Worm (Caenorhabditis elegans) whole organism, L2 larva: Measurements from ENCODE around the gene F44B9.8.

Source experiments
- C34F6.9 ChIP-seq: fragments of 150-350 bp; optimal IDR thresholded peaks from 2 replicates; lab custom pipeline; 2014; ENCODE audit warnings: missing biosample characterization, missing genetic modification characterization
- F13H6.1 ChIP-seq: sonication (generic microtip); optimal IDR thresholded peaks from 2 replicates; lab custom pipeline; 2016; ENCODE audit warnings: missing genetic modification characterization, missing compliant biosample characterization
- R02D3.7 ChIP-seq: fragments of 150-350 bp; optimal IDR thresholded peaks from 2 replicates; lab custom pipeline; 2014; ENCODE audit warnings: missing biosample characterization, missing genetic modification characterization
- ZK546.5 ChIP-seq: sonication (generic microtip); optimal IDR thresholded peaks from 2 replicates; lab custom pipeline; 2017; ENCODE audit warnings: missing biosample characterization, missing genetic modification characterization
- alr-1 ChIP-seq: fragments of 150-350 bp; optimal IDR thresholded peaks from 2 replicates; lab custom pipeline; 2014; ENCODE audit warnings: missing biosample characterization, missing genetic modification characterization
- aly-2 ChIP-seq: fragments of 150-350 bp; optimal IDR thresholded peaks from 2 replicates; lab custom pipeline; 2014; ENCODE audit warnings: missing biosample characterization, missing genetic modification characterization
- ama-1 ChIP-seq: fragments of 150-350 bp; optimal IDR thresholded peaks from 2 replicates; lab custom pipeline; 2018; ENCODE audit warnings: inconsistent platforms
- blmp-1 ChIP-seq: sonication (generic microtip); optimal IDR thresholded peaks from 2 replicates; lab custom pipeline; 2017; ENCODE audit warnings: missing genetic modification characterization, mild to moderate bottlenecking, missing compliant biosample characterization, antibody characterized with exemption, moderate library complexity; ENCODE audit not compliant: insufficient read depth
- ceh-16 ChIP-seq: fragments of 150-350 bp; optimal IDR thresholded peaks from 2 replicates; lab custom pipeline; 2014; ENCODE audit warnings: missing biosample characterization, missing genetic modification characterization
- ceh-82 ChIP-seq: fragments of 150-350 bp; optimal IDR thresholded peaks from 2 replicates; lab custom pipeline; 2014; ENCODE audit warnings: missing biosample characterization, missing genetic modification characterization
- crh-2 ChIP-seq: sonication (generic microtip); optimal IDR thresholded peaks from 2 replicates; lab custom pipeline; 2017; ENCODE audit warnings: missing biosample characterization, missing genetic modification characterization
- dmd-4 ChIP-seq: sonication (generic microtip); optimal IDR thresholded peaks from 2 replicates; lab custom pipeline; 2017; ENCODE audit warnings: missing biosample characterization, missing genetic modification characterization
- egl-27 ChIP-seq: sonication (generic microtip); optimal IDR thresholded peaks from 3 replicates; lab custom pipeline; 2017; ENCODE audit warnings: missing biosample characterization, missing genetic modification reagents, missing genetic modification characterization
- elt-1 ChIP-seq: fragments of 150-350 bp; optimal IDR thresholded peaks from 2 replicates; lab custom pipeline; 2014; ENCODE audit warnings: missing biosample characterization, missing genetic modification characterization
- elt-3 ChIP-seq: sonication (generic microtip); optimal IDR thresholded peaks from 2 replicates; lab custom pipeline; 2017; ENCODE audit warnings: missing biosample characterization, missing genetic modification characterization
- fos-1 ChIP-seq: fragments of 150-350 bp; optimal IDR thresholded peaks from 2 replicates; lab custom pipeline; 2014; ENCODE audit warnings: missing biosample characterization, missing genetic modification characterization
- gmeb-1 ChIP-seq: fragments of 150-350 bp; optimal IDR thresholded peaks from 2 replicates; lab custom pipeline; 2014; ENCODE audit warnings: missing biosample characterization, missing genetic modification characterization
- lin-13 ChIP-seq: fragments of 150-350 bp; optimal IDR thresholded peaks from 2 replicates; lab custom pipeline; 2014; ENCODE audit warnings: missing biosample characterization, missing genetic modification reagents, missing genetic modification characterization
- lin-39 ChIP-seq: fragments of 150-350 bp; optimal IDR thresholded peaks from 2 replicates; lab custom pipeline; 2014; ENCODE audit warnings: missing biosample characterization, missing genetic modification reagents, missing genetic modification characterization
- lsy-2 ChIP-seq, 2 experiments: fragments of 150-350 bp in 1 of 2; sonication (generic microtip) in 1 of 2; optimal IDR thresholded peaks; 2 replicates each; lab custom pipeline; 2014 to 2017; ENCODE audit warnings: missing biosample characterization in 2 of 2, missing genetic modification characterization in 2 of 2
- mab-5 ChIP-seq: fragments of 150-350 bp; optimal IDR thresholded peaks from 2 replicates; lab custom pipeline; 2014; ENCODE audit warnings: missing biosample characterization, missing genetic modification characterization
- mdl-1 ChIP-seq, 2 experiments: fragments of 150-350 bp in 1 of 2; sonication (generic microtip) in 1 of 2; optimal IDR thresholded peaks; 2 replicates each; lab custom pipeline; 2017; ENCODE audit warnings: missing biosample characterization in 2 of 2, missing genetic modification characterization in 2 of 2
- nhr-10 ChIP-seq: sonication (generic microtip); optimal IDR thresholded peaks from 2 replicates; lab custom pipeline; 2017; ENCODE audit warnings: missing biosample characterization, missing genetic modification characterization
- nhr-11 ChIP-seq: fragments of 150-350 bp; optimal IDR thresholded peaks from 2 replicates; lab custom pipeline; 2014; ENCODE audit warnings: missing biosample characterization, missing genetic modification characterization
- nhr-12 ChIP-seq: fragments of 150-350 bp; optimal IDR thresholded peaks from 2 replicates; lab custom pipeline; 2014; ENCODE audit warnings: missing biosample characterization, missing genetic modification characterization
- nhr-129 ChIP-seq: fragments of 150-350 bp; optimal IDR thresholded peaks from 2 replicates; lab custom pipeline; 2014; ENCODE audit warnings: missing biosample characterization, missing genetic modification characterization
- nhr-21 ChIP-seq: fragments of 150-350 bp; optimal IDR thresholded peaks from 2 replicates; lab custom pipeline; 2014; ENCODE audit warnings: missing biosample characterization, missing genetic modification characterization
- nhr-237 ChIP-seq: fragments of 150-350 bp; optimal IDR thresholded peaks from 2 replicates; lab custom pipeline; 2014; ENCODE audit warnings: missing biosample characterization, missing genetic modification characterization
- nhr-25 ChIP-seq: fragments of 150-350 bp; sonication (generic microtip); optimal IDR thresholded peaks from 3 replicates; lab custom pipeline; 2014; ENCODE audit warnings: missing biosample characterization, missing genetic modification characterization
- nhr-6 ChIP-seq: fragments of 150-350 bp; optimal IDR thresholded peaks from 2 replicates; lab custom pipeline; 2014; ENCODE audit warnings: missing biosample characterization, missing genetic modification characterization
- nhr-77 ChIP-seq: fragments of 150-350 bp; optimal IDR thresholded peaks from 2 replicates; lab custom pipeline; 2014; ENCODE audit warnings: missing biosample characterization, missing genetic modification characterization
- peb-1 ChIP-seq: fragments of 150-350 bp; optimal IDR thresholded peaks from 2 replicates; lab custom pipeline; 2014; ENCODE audit warnings: missing biosample characterization, missing genetic modification characterization
- sem-4 ChIP-seq: fragments of 150-350 bp; optimal IDR thresholded peaks from 2 replicates; lab custom pipeline; 2014; ENCODE audit warnings: missing biosample characterization, missing genetic modification reagents, missing genetic modification characterization
- sma-3 ChIP-seq: sonication (generic microtip); optimal IDR thresholded peaks from 2 replicates; lab custom pipeline; 2016; ENCODE audit warnings: missing genetic modification reagents, missing genetic modification characterization, missing compliant biosample characterization
- sma-9 ChIP-seq, 2 experiments: fragments of 150-350 bp in 1 of 2; sonication (generic microtip) in 1 of 2; optimal IDR thresholded peaks; 2 replicates each; lab custom pipeline; 2014 to 2016; ENCODE audit warnings: missing genetic modification characterization in 2 of 2, mild to moderate bottlenecking in 1 of 2, missing biosample characterization in 1 of 2, missing compliant biosample characterization in 1 of 2, missing genetic modification reagents in 1 of 2, moderate library complexity in 1 of 2
- snpc-4 ChIP-seq: fragments of 150-350 bp; optimal IDR thresholded peaks from 2 replicates; lab custom pipeline; 2014; ENCODE audit warnings: missing biosample characterization, missing genetic modification characterization
- unc-39 ChIP-seq: fragments of 150-350 bp; optimal IDR thresholded peaks from 2 replicates; lab custom pipeline; 2014; ENCODE audit warnings: missing biosample characterization, missing genetic modification characterization
- unc-55 ChIP-seq: fragments of 150-350 bp; sonication (generic microtip); optimal IDR thresholded peaks from 3 replicates; lab custom pipeline; 2014; ENCODE audit warnings: missing biosample characterization, missing genetic modification reagents, missing genetic modification characterization
- zag-1 ChIP-seq: fragments of 150-350 bp; optimal IDR thresholded peaks from 2 replicates; lab custom pipeline; 2014; ENCODE audit warnings: missing biosample characterization, missing genetic modification characterization
- ztf-1 ChIP-seq: fragments of 200-800 bp; sonication (Bioruptor generic); conservative IDR thresholded peaks from 2 replicates; pipeline ENCODE4 v1.3.6; 2022; ENCODE audit warnings: missing genetic modification characterization, missing compliant biosample characterization
- ztf-11 ChIP-seq: sonication (generic microtip); optimal IDR thresholded peaks from 2 replicates; lab custom pipeline; 2017; ENCODE audit warnings: missing biosample characterization, missing genetic modification characterization
- ztf-4 ChIP-seq: fragments of 150-350 bp; optimal IDR thresholded peaks from 2 replicates; lab custom pipeline; 2014; ENCODE audit warnings: missing biosample characterization, missing genetic modification characterization

The F44B9.8 gene

DNA sequence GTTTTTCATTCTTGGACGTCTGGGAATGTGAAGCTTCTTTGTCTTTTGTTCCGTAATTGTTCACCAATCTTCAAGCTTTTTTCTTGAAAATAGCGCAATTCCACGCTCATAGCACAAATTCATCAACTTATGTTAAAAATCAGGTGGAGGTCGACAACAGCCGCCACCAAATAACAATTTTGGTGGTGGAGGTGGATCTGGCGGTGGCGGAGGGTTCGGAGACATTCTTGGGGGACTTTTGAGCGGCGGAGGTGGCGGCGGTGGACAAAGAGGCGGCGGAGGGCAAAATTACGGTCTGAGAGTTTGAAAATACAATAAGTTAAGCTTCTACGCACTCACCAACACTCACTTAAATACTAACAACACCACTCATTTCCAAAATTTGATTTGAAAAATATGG, 47.5 kb downstream of the F44B9.8 start:
- TF ChIP-seq fos-1: no peak
- TF ChIP-seq nhr-77 (tag; lab: Kevin White, UChicago): no peak
- TF ChIP-seq nhr-11 (tag; lab: Kevin White, UChicago): no peak
- no peak for TF ChIP-seq ama-1 (lab: Kevin White, UChicago)
- no peak for TF ChIP-seq mdl-1 (tag; optimal IDR thresholded peaks at IDR 0.05; lab: Kevin White, UChicago)
- no peak for TF ChIP-seq nhr-10 (tag; lab: Kevin White, UChicago)
- TF ChIP-seq peb-1: no peak
- TF ChIP-seq ceh-82 (tag; lab: Kevin White, UChicago): no peak
- TF ChIP-seq sem-4: no peak
- TF ChIP-seq ztf-11 (tag; lab: Kevin White, UChicago): no peak
- TF ChIP-seq zag-1 (tag; lab: Kevin White, UChicago): no peak
- no peak for TF ChIP-seq unc-39 (tag; lab: Kevin White, UChicago)
- TF ChIP-seq ceh-16: no peak
- no peak for TF ChIP-seq snpc-4 (tag; lab: Kevin White, UChicago)
- TF ChIP-seq crh-2 (tag; lab: Kevin White, UChicago): no peak
- TF ChIP-seq nhr-6 (tag; lab: Kevin White, UChicago): no peak
- TF ChIP-seq lin-39 (tag; lab: Kevin White, UChicago): no peak
- TF ChIP-seq C34F6.9 (tag; lab: Kevin White, UChicago): no peak
- no peak for TF ChIP-seq nhr-21 (tag; lab: Kevin White, UChicago)

DNA sequence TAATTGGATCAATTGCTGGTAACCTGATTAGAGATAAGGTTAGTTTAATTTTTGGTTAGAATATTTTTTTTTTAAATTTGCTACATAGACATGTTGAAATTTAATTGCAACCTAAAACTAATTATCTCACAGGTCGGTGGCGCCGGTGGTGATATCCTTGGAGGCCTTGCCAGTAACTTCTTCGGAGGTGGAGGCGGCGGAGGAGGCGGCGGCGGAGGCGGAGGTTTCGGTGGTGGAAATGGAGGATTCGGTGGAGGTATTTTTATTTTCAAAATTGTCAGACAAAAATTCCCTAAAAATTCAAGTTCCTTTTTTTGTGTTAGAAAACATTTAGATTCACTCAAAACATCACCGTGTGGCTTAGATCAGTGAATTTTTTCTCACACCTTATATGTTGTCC, 48.2 kb downstream of the F44B9.8 start:
- TF ChIP-seq aly-2 (no peak), gmeb-1 (tag; lab: Kevin White, UChicago) (no peak), alr-1 (tag; lab: Kevin White, UChicago) (no peak), lin-13 (GFP tag; lab: Kevin White, UChicago) (no peak), unc-39 (tag; lab: Kevin White, UChicago) (no peak), nhr-237 (no peak), ceh-16 (no peak), lsy-2 (tag; optimal IDR thresholded peaks at IDR 0.05; lab: Kevin White, UChicago) (no peak), dmd-4 (no peak)

DNA sequence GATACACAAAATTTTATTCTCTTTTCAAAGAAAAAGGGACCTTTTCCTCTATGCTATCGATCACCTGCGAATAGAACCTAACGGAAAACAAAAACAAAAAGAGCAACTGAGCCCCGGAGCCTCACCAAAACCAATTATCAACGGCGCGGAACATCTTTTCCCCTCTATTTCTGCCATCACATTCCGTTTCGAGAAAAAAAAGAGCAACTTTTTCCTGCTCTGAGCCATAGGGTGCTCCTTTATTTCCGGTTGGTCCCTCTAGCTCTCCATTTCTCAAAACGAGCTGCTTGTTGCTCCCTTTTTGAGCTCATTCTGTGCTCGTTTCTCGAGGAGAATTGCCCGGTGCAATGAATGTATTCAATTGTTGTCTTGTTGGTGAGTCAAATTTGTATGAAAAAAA, 49.8 kb downstream of the F44B9.8 start, which contains the start of gene clp-1:
TSS of gene clp-1 (plus strand) at position 301 of the 400 bp plus-strand sequence.
- TF ChIP-seq nhr-12 (tag; lab: Kevin White, UChicago) (no peak), ztf-1 (GFP tag; lab: Robert Waterston, UW) (no peak), unc-55 (GFP tag; lab: Kevin White, UChicago) (no peak), elt-1 (tag; lab: Kevin White, UChicago) (no peak), unc-39 (tag; lab: Kevin White, UChicago) (no peak), nhr-25 (no peak), crh-2 (tag; lab: Kevin White, UChicago) (no peak), gmeb-1 (tag; lab: Kevin White, UChicago) (no peak), ZK546.5 (tag; lab: Kevin White, UChicago) (no peak), ztf-11 (tag; lab: Kevin White, UChicago) (no peak), lin-13 (GFP tag; lab: Kevin White, UChicago) (no peak), ztf-4 (no peak), aly-2 (no peak), peb-1 (no peak), ceh-82 (tag; lab: Kevin White, UChicago) (no peak), C34F6.9 (tag; lab: Kevin White, UChicago) (no peak), alr-1 (tag; lab: Kevin White, UChicago) (no peak), nhr-6 (tag; lab: Kevin White, UChicago) (no peak), lin-39 (tag; lab: Kevin White, UChicago) (no peak), nhr-237 (no peak)
- TF ChIP-seq, all 48 proteins: peak for 0

DNA sequence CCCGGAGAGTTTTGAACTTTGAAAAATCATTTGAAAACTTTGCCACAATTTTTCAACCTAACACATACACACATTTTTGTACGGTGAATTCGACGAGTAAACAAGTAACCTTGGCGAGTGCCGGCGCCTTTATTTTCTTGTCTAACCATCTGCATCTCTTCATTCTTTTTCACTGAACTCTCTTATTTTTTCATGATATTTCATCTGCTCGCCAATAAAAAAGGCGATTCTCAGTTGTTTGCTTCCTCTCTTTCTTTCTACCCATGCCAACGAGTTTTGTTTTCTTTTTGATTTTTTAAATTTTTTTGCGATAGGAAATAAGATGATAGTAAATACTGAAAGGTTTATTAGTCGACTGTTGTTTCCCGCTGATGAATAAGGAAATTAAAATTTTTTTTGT, 50.7 kb downstream of the F44B9.8 start:
- TF ChIP-seq nhr-21 (tag; lab: Kevin White, UChicago): no peak
- no peak for TF ChIP-seq nhr-77 (tag; lab: Kevin White, UChicago)
- TF ChIP-seq egl-27 (tag; lab: Kevin White, UChicago): no peak
- no peak for TF ChIP-seq elt-3 (tag; lab: Kevin White, UChicago)
- TF ChIP-seq blmp-1 (tag; lab: Kevin White, UChicago): peak; percentile 9
- peak; percentile 54 for TF ChIP-seq nhr-129 (tag; lab: Kevin White, UChicago)
- TF ChIP-seq sma-3 (GFP tag; lab: Kevin White, UChicago): peak; percentile 84
- peak in 1 of 2 experiments; percentile 2 for TF ChIP-seq mdl-1 (tag; optimal IDR thresholded peaks at IDR 0.05; lab: Kevin White, UChicago)
- peak; percentile 33 for TF ChIP-seq lin-13 (GFP tag; lab: Kevin White, UChicago)
- TF ChIP-seq sma-9 (GFP tag; optimal IDR thresholded peaks at IDR 0.05; lab: Kevin White, UChicago): peak; percentile 42
- TF ChIP-seq sma-9 (tag; optimal IDR thresholded peaks at IDR 0.05; lab: Kevin White, UChicago): no peak
- no peak for TF ChIP-seq lin-39 (tag; lab: Kevin White, UChicago)
- TF ChIP-seq zag-1 (tag; lab: Kevin White, UChicago): no peak
- peak; percentile 30 for TF ChIP-seq ztf-4
- TF ChIP-seq nhr-10 (tag; lab: Kevin White, UChicago): no peak
- TF ChIP-seq lsy-2 (tag; optimal IDR thresholded peaks at IDR 0.05; lab: Kevin White, UChicago): peak in 1 of 2 experiments; percentile 64
- peak; percentile 65 for TF ChIP-seq C34F6.9 (tag; lab: Kevin White, UChicago)
- no peak for TF ChIP-seq elt-1 (tag; lab: Kevin White, UChicago)
- peak; percentile 73 for TF ChIP-seq crh-2 (tag; lab: Kevin White, UChicago)
- TF ChIP-seq R02D3.7 (tag; lab: Kevin White, UChicago): no peak
- peak; percentile 14 for TF ChIP-seq mab-5 (tag; lab: Kevin White, UChicago)
- TF ChIP-seq snpc-4 (tag; lab: Kevin White, UChicago): no peak
- TF ChIP-seq fos-1: peak; percentile 20
- TF ChIP-seq F13H6.1 (tag; lab: Kevin White, UChicago): peak; percentile 70
- peak; percentile 66 for TF ChIP-seq nhr-25
- TF ChIP-seq unc-55 (GFP tag; lab: Kevin White, UChicago): peak; percentile 43
- TF ChIP-seq gmeb-1 (tag; lab: Kevin White, UChicago): peak; percentile 32
- TF ChIP-seq ztf-1 (GFP tag; lab: Robert Waterston, UW): no peak
- TF ChIP-seq sem-4: no peak
- TF ChIP-seq nhr-6 (tag; lab: Kevin White, UChicago): no peak
- no peak for TF ChIP-seq ama-1 (lab: Kevin White, UChicago)
